Worm (Caenorhabditis elegans) whole organism, young adult: Measurements from ENCODE around the gene Y76B12C.4.

Experiments
- C06A6.2 ChIP-seq: fragments of 200-800 bp; sonication (Bioruptor generic); conservative IDR thresholded peaks from 2 replicates; pipeline ENCODE4 v1.3.6; 2022; ENCODE audit warnings: missing genetic modification characterization, missing compliant biosample characterization
- F33H1.4 ChIP-seq: fragments of 200-800 bp; sonication (Bioruptor generic); IDR thresholded peaks from 2 replicates; pipeline ENCODE4 v1.3.6; 2022; ENCODE audit warnings: missing genetic modification reagents, missing genetic modification characterization, missing compliant biosample characterization
- F37B4.10 ChIP-seq: fragments of 200-800 bp; sonication (Bioruptor generic); IDR thresholded peaks from 2 replicates; pipeline ENCODE4 v1.3.6; 2022; ENCODE audit warnings: missing genetic modification characterization, missing compliant biosample characterization
- F55B11.4 ChIP-seq: sonication (generic microtip); optimal IDR thresholded peaks from 2 replicates; lab custom pipeline; 2016; ENCODE audit warnings: missing compliant biosample characterization, missing genetic modification characterization, borderline replicate concordance; ENCODE audit not compliant: insufficient read depth
- Y53G8AR.9 ChIP-seq: fragments of 200-800 bp; sonication (Bioruptor generic); conservative IDR thresholded peaks from 2 replicates; pipeline ENCODE4 v1.3.6; 2022; ENCODE audit warnings: missing genetic modification reagents, missing genetic modification characterization, missing compliant biosample characterization
- Y67H2A.10 ChIP-seq: fragments of 200-800 bp; sonication (Bioruptor generic); conservative IDR thresholded peaks from 2 replicates; pipeline ENCODE4 v1.3.6; 2022; ENCODE audit warnings: missing genetic modification reagents, missing genetic modification characterization, missing compliant biosample characterization
- attf-3 ChIP-seq: fragments of 200-800 bp; sonication (Bioruptor generic); conservative IDR thresholded peaks from 2 replicates; pipeline ENCODE4 v1.3.6; 2022; ENCODE audit warnings: missing genetic modification reagents, missing genetic modification characterization, missing compliant biosample characterization
- attf-5 ChIP-seq: fragments of 200-800 bp; sonication (Bioruptor generic); optimal IDR thresholded peaks from 2 replicates; lab custom pipeline; 2018; ENCODE audit warnings: mild to moderate bottlenecking, missing genetic modification characterization, missing compliant biosample characterization
- ccch-3 ChIP-seq: fragments of 200-800 bp; sonication (Bioruptor generic); optimal IDR thresholded peaks from 2 replicates; lab custom pipeline; 2018; ENCODE audit warnings: mild to moderate bottlenecking, missing genetic modification characterization, missing compliant biosample characterization
- cebp-1 ChIP-seq, 2 experiments: fragments of 200-800 bp in 1 of 2; sonication (Bioruptor generic) in 1 of 2; sonication (generic microtip) in 1 of 2; IDR thresholded peaks in 1 of 2; optimal IDR thresholded peaks in 1 of 2; 2 replicates each; pipeline versions ENCODE4 v1.3.6 to Lab custom; 2017 to 2022; ENCODE audit warnings: missing compliant biosample characterization in 2 of 2, missing genetic modification characterization in 2 of 2, mild to moderate bottlenecking in 1 of 2, missing genetic modification reagents in 1 of 2, moderate library complexity in 1 of 2
- ceh-100 ChIP-seq: fragments of 200-800 bp; sonication (Bioruptor generic); IDR thresholded peaks from 2 replicates; pipeline ENCODE4 v1.3.6; 2022; ENCODE audit warnings: missing genetic modification reagents, missing genetic modification characterization, missing compliant biosample characterization
- ceh-27 ChIP-seq: fragments of 200-800 bp; sonication (Bioruptor generic); optimal IDR thresholded peaks from 2 replicates; lab custom pipeline; 2018; ENCODE audit warnings: mild to moderate bottlenecking, missing genetic modification characterization, moderate library complexity, missing compliant biosample characterization
- ceh-58 ChIP-seq: fragments of 200-800 bp; sonication (Bioruptor generic); IDR thresholded peaks from 2 replicates; pipeline ENCODE4 v1.3.6; 2022; ENCODE audit warnings: missing genetic modification characterization, missing compliant biosample characterization
- chd-7 ChIP-seq: sonication (generic microtip); optimal IDR thresholded peaks from 2 replicates; lab custom pipeline; 2016; ENCODE audit warnings: mild to moderate bottlenecking, missing genetic modification characterization, moderate library complexity, missing compliant biosample characterization
- dox-1 ChIP-seq: fragments of 200-800 bp; sonication (Bioruptor generic); IDR thresholded peaks from 2 replicates; pipeline ENCODE4 v1.3.6; 2022; ENCODE audit warnings: missing genetic modification reagents, missing genetic modification characterization, missing compliant biosample characterization
- dpl-1 ChIP-seq: fragments of 150-350 bp; optimal IDR thresholded peaks from 2 replicates; lab custom pipeline; 2014; ENCODE audit warnings: missing biosample characterization, missing genetic modification reagents, missing genetic modification characterization
- efl-1 ChIP-seq: fragments of 150-350 bp; optimal IDR thresholded peaks from 2 replicates; lab custom pipeline; 2014; ENCODE audit warnings: missing biosample characterization, missing genetic modification reagents, missing genetic modification characterization
- egrh-3 ChIP-seq: fragments of 200-800 bp; sonication (Bioruptor generic); IDR thresholded peaks from 2 replicates; pipeline ENCODE4 v1.3.6; 2022; ENCODE audit warnings: missing genetic modification reagents, missing genetic modification characterization, missing compliant biosample characterization
- hlh-12 ChIP-seq: sonication (generic microtip); optimal IDR thresholded peaks from 2 replicates; lab custom pipeline; 2016; ENCODE audit warnings: missing genetic modification characterization, missing compliant biosample characterization
- hsf-1 ChIP-seq: fragments of 200-800 bp; sonication (Bioruptor generic); IDR thresholded peaks from 2 replicates; pipeline ENCODE4 v1.3.6; 2022; ENCODE audit warnings: missing genetic modification reagents, missing genetic modification characterization, missing compliant biosample characterization
- let-607 ChIP-seq, 2 experiments: fragments of 200-800 bp in 1 of 2; sonication (Bioruptor generic) in 1 of 2; sonication (generic microtip) in 1 of 2; optimal IDR thresholded peaks; 2 replicates each; lab custom pipeline; 2016 to 2018; ENCODE audit warnings: mild to moderate bottlenecking in 2 of 2, missing compliant biosample characterization in 2 of 2, missing genetic modification characterization in 2 of 2, moderate library complexity in 2 of 2, missing genotype in 1 of 2
- lin-54 ChIP-seq: fragments of 200-800 bp; sonication (Bioruptor generic); optimal IDR thresholded peaks from 2 replicates; lab custom pipeline; 2018; ENCODE audit warnings: mild to moderate bottlenecking, missing genetic modification characterization, missing compliant biosample characterization
- lsl-1 ChIP-seq: fragments of 200-800 bp; sonication (Bioruptor generic); optimal IDR thresholded peaks from 2 replicates; lab custom pipeline; 2018; ENCODE audit warnings: mild to moderate bottlenecking, missing genetic modification characterization, moderate library complexity, missing compliant biosample characterization
- madf-6 ChIP-seq: fragments of 200-800 bp; sonication (Bioruptor generic); IDR thresholded peaks from 2 replicates; pipeline ENCODE4 v1.3.6; 2022; ENCODE audit warnings: missing genetic modification reagents, missing genetic modification characterization, missing compliant biosample characterization
- mcd-1 ChIP-seq: fragments of 200-800 bp; sonication (Bioruptor generic); IDR thresholded peaks from 2 replicates; pipeline ENCODE4 v1.3.6; 2022; ENCODE audit warnings: missing genetic modification reagents, missing genetic modification characterization, missing compliant biosample characterization
- nfya-2 ChIP-seq: fragments of 200-800 bp; sonication (Bioruptor generic); IDR thresholded peaks from 2 replicates; pipeline ENCODE4 v1.3.6; 2022; ENCODE audit warnings: missing genetic modification reagents, missing genetic modification characterization, missing compliant biosample characterization
- nhr-80 ChIP-seq: sonication (generic microtip); optimal IDR thresholded peaks from 2 replicates; lab custom pipeline; 2016; ENCODE audit warnings: missing genetic modification characterization, missing compliant biosample characterization
- tbp1 ChIP-seq: fragments of 200-800 bp; sonication (Bioruptor generic); optimal IDR thresholded peaks from 2 replicates; lab custom pipeline; 2018; ENCODE audit warnings: mild to moderate bottlenecking, missing genetic modification characterization, missing compliant biosample characterization
- tlf-1 ChIP-seq: fragments of 200-800 bp; sonication (Bioruptor generic); optimal IDR thresholded peaks from 2 replicates; lab custom pipeline; 2018; ENCODE audit warnings: mild to moderate bottlenecking, missing genetic modification characterization, missing compliant biosample characterization
- zfh-2 ChIP-seq: fragments of 200-800 bp; sonication (Bioruptor generic); conservative IDR thresholded peaks from 2 replicates; pipeline ENCODE4 v1.3.6; 2022; ENCODE audit warnings: missing genetic modification reagents, missing genetic modification characterization, missing compliant biosample characterization
- ztf-18 ChIP-seq: sonication (generic microtip); optimal IDR thresholded peaks from 2 replicates; lab custom pipeline; 2016; ENCODE audit warnings: missing genotype, mild to moderate bottlenecking, missing genetic modification characterization, missing compliant biosample characterization
- ztf-28 ChIP-seq: fragments of 200-800 bp; sonication (Bioruptor generic); IDR thresholded peaks from 2 replicates; pipeline ENCODE4 v1.3.6; 2022; ENCODE audit warnings: missing genetic modification reagents, missing genetic modification characterization, missing compliant biosample characterization
- ztf-6 ChIP-seq: fragments of 200-800 bp; sonication (Bioruptor generic); IDR thresholded peaks from 2 replicates; pipeline ENCODE4 v1.3.6; 2022; ENCODE audit warnings: missing genetic modification reagents, missing genetic modification characterization, missing compliant biosample characterization

Y76B12C.4 gene

DNA sequence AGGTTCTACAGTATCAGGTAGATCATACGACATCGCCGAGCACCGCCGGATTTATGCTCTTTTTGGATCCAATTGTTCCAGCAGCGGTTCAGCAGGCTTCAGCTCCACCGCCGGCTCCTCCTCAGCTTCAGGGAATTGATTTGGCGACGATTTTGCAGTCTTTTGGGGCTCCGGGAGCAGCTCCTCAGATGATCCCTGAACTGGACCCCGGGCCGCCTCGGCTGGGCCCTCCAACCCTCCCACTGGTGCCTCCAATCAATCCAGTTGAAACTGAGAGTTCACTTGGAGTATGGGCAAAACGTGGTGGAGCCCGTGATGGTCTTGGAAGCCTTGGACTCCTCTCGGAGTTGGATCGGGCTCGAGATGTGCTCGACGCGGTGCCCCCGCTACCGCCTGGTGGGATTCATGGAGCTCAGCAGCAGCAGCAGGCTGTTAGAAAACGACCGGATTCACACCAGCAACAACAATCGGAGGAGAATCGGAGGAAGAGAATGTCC, 18.7 kb upstream of the Y76B12C.4 start:
- TF ChIP-seq zfh-2 (GFP tag; lab: Robert Waterston, UW) (peak; percentile 85), ceh-58 (GFP tag; lab: Robert Waterston, UW) (no peak), egrh-3 (GFP tag; lab: Robert Waterston, UW) (peak; percentile 84; the same call in 1 of the 2 replicates), hsf-1 (GFP tag; lab: Robert Waterston, UW) (no peak), Y67H2A.10 (no peak), ztf-6 (GFP tag; lab: Robert Waterston, UW) (0 out of 2 replicates have a peak, but pooled peaks have one; percentile 22)

DNA sequence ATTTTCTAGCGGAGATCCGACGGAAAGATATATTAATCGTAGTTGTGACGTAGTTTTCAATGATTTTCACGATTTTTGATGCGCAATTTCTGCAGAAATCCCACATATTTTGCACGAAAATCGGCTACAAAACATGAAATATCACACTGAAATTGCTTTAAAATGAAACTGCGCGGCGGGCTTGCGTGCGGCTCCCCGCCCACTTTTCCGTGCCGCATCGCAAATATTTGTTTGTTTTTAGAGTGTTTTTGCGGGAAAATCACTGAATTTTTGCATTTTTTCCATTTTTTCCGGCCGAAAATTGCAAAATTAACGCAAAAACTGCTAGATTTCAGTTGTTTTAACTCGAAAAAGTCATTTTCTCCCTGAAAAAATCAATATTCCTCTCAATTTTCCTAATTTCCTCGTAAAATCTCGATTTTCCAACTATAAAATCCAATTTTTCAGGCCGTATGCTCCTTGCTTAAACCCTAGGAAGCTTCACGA, 8.8 kb upstream of the Y76B12C.4 start, which contains the start of gene Y76B12C.6:
Gene Y76B12C.6 (plus strand): TSS at position 436 of the 486 bp plus-strand sequence.
- TF ChIP-seq mcd-1 (GFP tag; lab: Robert Waterston, UW) (peak; percentile 53), F55B11.4 (no peak), ceh-100 (GFP tag; lab: Robert Waterston, UW) (peak; percentile 47), lin-54 (GFP tag; lab: Kevin White, UChicago) (peak; percentile 10), ceh-27 (GFP tag; lab: Kevin White, UChicago) (peak; percentile 11), tbp1 (GFP tag; lab: Kevin White, UChicago) (peak; percentile 9), dpl-1 (GFP tag; lab: Kevin White, UChicago) (peak; percentile 39), chd-7 (tag; lab: Kevin White, UChicago) (no peak), efl-1 (GFP tag; lab: Kevin White, UChicago) (peak; percentile 55), lsl-1 (GFP tag; lab: Kevin White, UChicago) (peak; percentile 20), dox-1 (0 out of 2 replicates have a peak, but pooled peaks have one; percentile 34), madf-6 (GFP tag; lab: Robert Waterston, UW) (peak; percentile 48), nhr-80 (no peak), F33H1.4 (0 out of 2 replicates have a peak, but pooled peaks have one; percentile 18), attf-5 (GFP tag; lab: Kevin White, UChicago) (peak; percentile 40), ztf-28 (GFP tag; lab: Robert Waterston, UW) (0 out of 2 replicates have a peak, but pooled peaks have one; percentile 34), attf-3 (0 out of 2 replicates have a peak, but pooled peaks have one; percentile 32), cebp-1 (GFP tag; IDR thresholded peaks at IDR 0.05; lab: Robert Waterston, UW) (no peak), cebp-1 (tag; optimal IDR thresholded peaks at IDR 0.05; lab: Kevin White, UChicago) (peak; percentile 48), nfya-2 (GFP tag; lab: Robert Waterston, UW) (no peak), F37B4.10 (no peak)

ce11 chrIV:1979782-1980181, 7.6 kb upstream of the Y76B12C.4 start, which contains the start of gene Y76B12C.8:
TSS of gene Y76B12C.8 (plus strand) at chrIV:1979988.
- TF ChIP-seq tlf-1 (GFP tag; lab: Kevin White, UChicago) = no peak
- no peak for TF ChIP-seq ccch-3 (GFP tag; lab: Kevin White, UChicago)
- TF ChIP-seq C06A6.2 (GFP tag; lab: Robert Waterston, UW) = no peak
- TF ChIP-seq egrh-3 (GFP tag; lab: Robert Waterston, UW) = no peak
- TF ChIP-seq, all 124 proteins: peak for 0

DNA sequence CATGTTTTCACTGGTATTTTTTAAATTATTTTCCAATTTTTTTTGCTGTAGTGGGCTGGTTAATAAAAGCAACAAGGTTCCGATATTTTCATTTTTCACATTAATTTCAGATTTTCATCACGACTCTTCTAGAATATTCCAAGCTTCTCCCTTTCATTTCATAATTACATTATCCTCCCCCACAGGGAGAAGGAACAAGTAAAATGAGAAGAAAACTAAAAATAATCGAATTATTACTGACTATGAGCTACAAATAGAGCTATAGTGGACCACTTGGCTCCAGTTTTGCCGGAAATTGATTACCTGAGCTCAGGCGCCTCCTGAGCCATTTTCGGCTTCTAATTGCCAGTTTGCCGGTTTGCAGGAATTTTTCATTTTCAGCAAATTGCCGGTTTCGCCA, 3.4 kb upstream of the Y76B12C.4 start:
- TF ChIP-seq ztf-18 (tag; lab: Kevin White, UChicago) (no peak), hlh-12 (no peak), let-607 (tag; optimal IDR thresholded peaks at IDR 0.05; lab: Kevin White, UChicago) (no peak), F55B11.4 (no peak), Y53G8AR.9 (GFP tag; lab: Robert Waterston, UW) (no peak)
